In the genomic region with DNA sequence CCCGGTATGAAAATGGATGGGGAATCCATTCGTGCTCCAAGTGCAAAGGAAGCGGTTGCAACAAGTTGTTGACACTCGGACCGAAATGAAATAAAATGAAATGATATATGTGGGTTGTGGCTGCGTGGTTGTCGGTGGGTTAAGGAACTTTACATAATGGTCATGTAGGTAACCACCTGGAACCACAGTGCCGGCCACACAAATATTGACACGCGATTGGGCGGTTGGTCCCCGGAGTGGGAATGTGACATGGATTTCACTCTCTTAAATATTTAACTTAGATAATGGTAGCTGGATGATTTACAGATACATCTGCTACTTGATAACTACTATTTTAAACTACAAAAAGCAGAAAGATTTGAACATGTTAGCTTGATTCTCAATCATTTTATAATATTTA, we compare ENCODE assay signal across 2 fruit fly cellular contexts.
TF ChIP-seq lines count a peak whose summit lies in the region.

No protein-coding gene starts in this region.

TF ChIP-seq in whole organism, embryonic, 481 proteins besides CTCF, POLR2A, EP300 and RAD21 (continued from another document and continues in another):
- peak; percentile 4 for TF ChIP-seq NC2β (GFP tag; optimal IDR thresholded peaks at IDR 0.05; lab: Kevin White, UChicago)
- peak; percentile 46 for TF ChIP-seq wek (GFP tag; optimal IDR thresholded peaks at IDR 0.05; lab: Kevin White, UChicago)
- no peak for TF ChIP-seq CG4424 (GFP tag; optimal IDR thresholded peaks at IDR 0.05; lab: Kevin White, UChicago)
- no peak for TF ChIP-seq bowl (GFP tag; IDR thresholded peaks at IDR 0.05; lab: Robert Waterston, UW)
- TF ChIP-seq sim (GFP tag; IDR thresholded peaks at IDR 0.05; lab: Robert Waterston, UW) = no peak
- TF ChIP-seq Kr (GFP tag; optimal IDR thresholded peaks at IDR 0.05; lab: Kevin White, UChicago) = peak; percentile 72
- TF ChIP-seq CG17361 (GFP tag; IDR thresholded peaks at IDR 0.05; lab: Robert Waterston, UW) = no peak
- no peak for TF ChIP-seq CG12942 (GFP tag; optimal IDR thresholded peaks at IDR 0.05; lab: Kevin White, UChicago)
- no peak for TF ChIP-seq Myb (GFP tag; optimal IDR thresholded peaks at IDR 0.05; lab: Kevin White, UChicago)
- TF ChIP-seq Trl (optimal IDR thresholded peaks at IDR 0.05; lab: Kevin White, UChicago) = no peak
- TF ChIP-seq Trl (GFP tag; optimal IDR thresholded peaks at IDR 0.05; lab: Kevin White, UChicago) = no peak
- no peak for TF ChIP-seq CG8089 (GFP tag; optimal IDR thresholded peaks at IDR 0.05; lab: Kevin White, UChicago)
- no peak for TF ChIP-seq insv (GFP tag; optimal IDR thresholded peaks at IDR 0.05; lab: Kevin White, UChicago)
- peak; percentile 72 for TF ChIP-seq CG6813 (GFP tag; optimal IDR thresholded peaks at IDR 0.05; lab: Kevin White, UChicago)
- no peak for TF ChIP-seq CG4617 (GFP tag; optimal IDR thresholded peaks at IDR 0.05; lab: Kevin White, UChicago; ENCODE audit: borderline replicate concordance)
- TF ChIP-seq Side (GFP tag; optimal IDR thresholded peaks at IDR 0.05; lab: Kevin White, UChicago) = peak; percentile 21
- TF ChIP-seq CG3726 (GFP tag; IDR thresholded peaks at IDR 0.05; lab: Robert Waterston, UW) = no peak
- TF ChIP-seq NfI (GFP tag; optimal IDR thresholded peaks at IDR 0.05; lab: Kevin White, UChicago) = no peak
- TF ChIP-seq Gug (GFP tag; IDR thresholded peaks at IDR 0.05; lab: Robert Waterston, UW) = no peak
- peak; percentile 68; the same call in 2 of the 3 replicates for TF ChIP-seq ci (GFP tag; IDR thresholded peaks at IDR 0.05; lab: Robert Waterston, UW)
- no peak for TF ChIP-seq hb (GFP tag; IDR thresholded peaks at IDR 0.05; lab: Robert Waterston, UW; ENCODE audit: partially characterized antibody)
- no peak for TF ChIP-seq BtbVII (GFP tag; optimal IDR thresholded peaks at IDR 0.05; lab: Kevin White, UChicago)
- TF ChIP-seq caup (GFP tag; optimal IDR thresholded peaks at IDR 0.05; lab: Kevin White, UChicago; ENCODE audit: severe bottlenecking) = no peak
- no peak for TF ChIP-seq ro (GFP tag; IDR thresholded peaks at IDR 0.05; lab: Robert Waterston, UW)
- no peak for TF ChIP-seq Drgx (GFP tag; IDR thresholded peaks at IDR 0.05; lab: Robert Waterston, UW)
- peak; percentile 40 for TF ChIP-seq CG1603 (tag; optimal IDR thresholded peaks at IDR 0.05; lab: Kevin White, UChicago)
- peak; percentile 18; the same call in 1 of the 2 replicates for TF ChIP-seq vvl (GFP tag; IDR thresholded peaks at IDR 0.05; lab: Robert Waterston, UW)
- TF ChIP-seq CG16815 (GFP tag; optimal IDR thresholded peaks at IDR 0.05; lab: Kevin White, UChicago) = no peak
- TF ChIP-seq sqz (GFP tag; optimal IDR thresholded peaks at IDR 0.05; lab: Kevin White, UChicago) = peak; percentile 34
- TF ChIP-seq PHDP (tag; optimal IDR thresholded peaks at IDR 0.05; lab: Kevin White, UChicago) = no peak
- no peak for TF ChIP-seq Dbx (GFP tag; IDR thresholded peaks at IDR 0.05; lab: Robert Waterston, UW)
- peak; percentile 75 for TF ChIP-seq Med (GFP tag; lab: Kevin White, UChicago)
- TF ChIP-seq tap (tag; optimal IDR thresholded peaks at IDR 0.05; lab: Kevin White, UChicago) = peak; percentile 19
- 0 out of 2 replicates have a peak, but pooled peaks have one; percentile 4 for TF ChIP-seq H2.0 (GFP tag; IDR thresholded peaks at IDR 0.05; lab: Robert Waterston, UW)
- TF ChIP-seq Ets97D (GFP tag; optimal IDR thresholded peaks at IDR 0.05; lab: Kevin White, UChicago) = no peak
- no peak for TF ChIP-seq oc (tag; optimal IDR thresholded peaks at IDR 0.05; lab: Kevin White, UChicago)
- TF ChIP-seq CG4360 (GFP tag; IDR thresholded peaks at IDR 0.05; lab: Robert Waterston, UW) = peak; percentile 43; the same call in 1 of the 2 replicates
- no peak for TF ChIP-seq ham (GFP tag; IDR thresholded peaks at IDR 0.05; lab: Robert Waterston, UW)
- TF ChIP-seq Tbp (GFP tag; optimal IDR thresholded peaks at IDR 0.05; lab: Kevin White, UChicago) = no peak
- TF ChIP-seq gcm (GFP tag; optimal IDR thresholded peaks at IDR 0.05; lab: Kevin White, UChicago) = peak; percentile 8
- TF ChIP-seq tup (GFP tag; optimal IDR thresholded peaks at IDR 0.05; lab: Kevin White, UChicago) = no peak
- TF ChIP-seq phol (tag; optimal IDR thresholded peaks at IDR 0.05; lab: Kevin White, UChicago) = no peak
- no peak for TF ChIP-seq CG10147 (GFP tag; optimal IDR thresholded peaks at IDR 0.05; lab: Kevin White, UChicago)
- peak; percentile 17 for TF ChIP-seq CG11504 (tag; optimal IDR thresholded peaks at IDR 0.05; lab: Kevin White, UChicago)
- TF ChIP-seq slou (GFP tag; optimal IDR thresholded peaks at IDR 0.05; lab: Kevin White, UChicago) = no peak
- no peak for TF ChIP-seq zf30C (GFP tag; optimal IDR thresholded peaks at IDR 0.05; lab: Kevin White, UChicago)
- no peak for TF ChIP-seq Elba2 (GFP tag; optimal IDR thresholded peaks at IDR 0.05; lab: Kevin White, UChicago)
- peak; percentile 8 for TF ChIP-seq Spps (tag; optimal IDR thresholded peaks at IDR 0.05; lab: Kevin White, UChicago)
- no peak for TF ChIP-seq Hey (tag; optimal IDR thresholded peaks at IDR 0.05; lab: Kevin White, UChicago)
- TF ChIP-seq TFAM (GFP tag; optimal IDR thresholded peaks at IDR 0.05; lab: Kevin White, UChicago) = no peak
- peak; percentile 55; the same call in 2 of the 3 replicates for TF ChIP-seq zfh1 (GFP tag; IDR thresholded peaks at IDR 0.05; lab: Robert Waterston, UW)
- TF ChIP-seq Asciz (GFP tag; optimal IDR thresholded peaks at IDR 0.05; lab: Kevin White, UChicago) = no peak
- TF ChIP-seq Optix (GFP tag; IDR thresholded peaks at IDR 0.05; lab: Robert Waterston, UW) = no peak
- TF ChIP-seq sisA (GFP tag; IDR thresholded peaks at IDR 0.05; lab: Robert Waterston, UW) = no peak
- no peak for TF ChIP-seq CG8765 (GFP tag; IDR thresholded peaks at IDR 0.05; lab: Robert Waterston, UW)
- TF ChIP-seq CG11085 (GFP tag; IDR thresholded peaks at IDR 0.05; lab: Robert Waterston, UW) = no peak
- TF ChIP-seq Hr78 (GFP tag; optimal IDR thresholded peaks at IDR 0.05; lab: Kevin White, UChicago) = no peak
- no peak for TF ChIP-seq Usf (GFP tag; optimal IDR thresholded peaks at IDR 0.05; lab: Kevin White, UChicago)
- TF ChIP-seq her (GFP tag; optimal IDR thresholded peaks at IDR 0.05; lab: Kevin White, UChicago) = no peak
- no peak for TF ChIP-seq inv (GFP tag; IDR thresholded peaks at IDR 0.05; lab: Robert Waterston, UW; ENCODE audit: partially characterized antibody)
- TF ChIP-seq tin (GFP tag; optimal IDR thresholded peaks at IDR 0.05; lab: Kevin White, UChicago) = no peak
- no peak for TF ChIP-seq MBD-R2 (GFP tag; IDR thresholded peaks at IDR 0.05; lab: Robert Waterston, UW)
- peak; percentile 36 for TF ChIP-seq CG4707 (GFP tag; optimal IDR thresholded peaks at IDR 0.05; lab: Kevin White, UChicago)
- peak; percentile 52 for TF ChIP-seq twi (tag; optimal IDR thresholded peaks at IDR 0.05; lab: Kevin White, UChicago)
- peak; percentile 47 for TF ChIP-seq fd102C (GFP tag; optimal IDR thresholded peaks at IDR 0.05; lab: Kevin White, UChicago)
- TF ChIP-seq CG3281 (GFP tag; optimal IDR thresholded peaks at IDR 0.05; lab: Kevin White, UChicago) = no peak

TF ChIP-seq in whole organism, prepupa, 60 proteins besides CTCF, POLR2A, EP300 and RAD21 (continued from another document):
- TF ChIP-seq achi (GFP tag; optimal IDR thresholded peaks at IDR 0.05; lab: Kevin White, UChicago) = no peak
- peak; percentile 84 for TF ChIP-seq fkh (GFP tag; optimal IDR thresholded peaks at IDR 0.05; lab: Kevin White, UChicago)
- TF ChIP-seq eg (GFP tag; IDR thresholded peaks at IDR 0.05; lab: Robert Waterston, UW) = peak; percentile 14; the same call in 1 of the 3 replicates
- TF ChIP-seq lz (GFP tag; optimal IDR thresholded peaks at IDR 0.05; lab: Kevin White, UChicago) = no peak
- no peak for TF ChIP-seq CG6163 (GFP tag; IDR thresholded peaks at IDR 0.05; lab: Robert Waterston, UW)
- no peak for TF ChIP-seq CG10669 (GFP tag; optimal IDR thresholded peaks at IDR 0.05; lab: Kevin White, UChicago)
- TF ChIP-seq fd59A (GFP tag; optimal IDR thresholded peaks at IDR 0.05; lab: Kevin White, UChicago) = no peak
- no peak for TF ChIP-seq CG8632 (GFP tag; optimal IDR thresholded peaks at IDR 0.05; lab: Kevin White, UChicago)
- no peak for TF ChIP-seq salr (GFP tag; optimal IDR thresholded peaks at IDR 0.05; lab: Kevin White, UChicago)
- no peak for TF ChIP-seq CG11762 (GFP tag; optimal IDR thresholded peaks at IDR 0.05; lab: Kevin White, UChicago; ENCODE audit: insufficient read depth)
- TF ChIP-seq Hr4 (GFP tag; optimal IDR thresholded peaks at IDR 0.05; lab: Kevin White, UChicago) = no peak
- peak; percentile 21 to 39 for TF ChIP-seq ss (GFP tag; optimal IDR thresholded peaks at IDR 0.05; lab: Kevin White, UChicago)
- peak; percentile 59 for TF ChIP-seq CG6854 (GFP tag; optimal IDR thresholded peaks at IDR 0.05; lab: Kevin White, UChicago)
- no peak for TF ChIP-seq Sox14 (GFP tag; optimal IDR thresholded peaks at IDR 0.05; lab: Kevin White, UChicago)
- TF ChIP-seq CG32006 (GFP tag; optimal IDR thresholded peaks at IDR 0.05; lab: Kevin White, UChicago) = no peak
- no peak for TF ChIP-seq Ets96B (tag; optimal IDR thresholded peaks at IDR 0.05; lab: Kevin White, UChicago)
- no peak for TF ChIP-seq Eip75B (GFP tag; optimal IDR thresholded peaks at IDR 0.05; lab: Kevin White, UChicago)
- no peak for TF ChIP-seq acj6 (GFP tag; optimal IDR thresholded peaks at IDR 0.05; lab: Kevin White, UChicago)
- no peak for TF ChIP-seq dsx (GFP tag; optimal IDR thresholded peaks at IDR 0.05; lab: Kevin White, UChicago; ENCODE audit: poor library complexity, severe bottlenecking)
- peak; percentile 56 for TF ChIP-seq Eip78C (GFP tag; lab: Kevin White, UChicago)
- no peak for TF ChIP-seq CG34406 (GFP tag; optimal IDR thresholded peaks at IDR 0.05; lab: Kevin White, UChicago)
- no peak for TF ChIP-seq Met (GFP tag; optimal IDR thresholded peaks at IDR 0.05; lab: Kevin White, UChicago)
- no peak for TF ChIP-seq Eip93F (GFP tag; optimal IDR thresholded peaks at IDR 0.05; lab: Kevin White, UChicago)
- no peak for TF ChIP-seq cyc (GFP tag; optimal IDR thresholded peaks at IDR 0.05; lab: Kevin White, UChicago)
- TF ChIP-seq pdm3 (GFP tag; optimal IDR thresholded peaks at IDR 0.05; lab: Kevin White, UChicago) = no peak
- no peak for TF ChIP-seq CG7368 (GFP tag; optimal IDR thresholded peaks at IDR 0.05; lab: Kevin White, UChicago)
- peak; percentile 28 for TF ChIP-seq vri (GFP tag; optimal IDR thresholded peaks at IDR 0.05; lab: Kevin White, UChicago)
- TF ChIP-seq Ets21C (GFP tag; optimal IDR thresholded peaks at IDR 0.05; lab: Kevin White, UChicago) = no peak
- TF ChIP-seq OdsH (GFP tag; optimal IDR thresholded peaks at IDR 0.05; lab: Kevin White, UChicago) = no peak
- no peak for TF ChIP-seq CG6276 (GFP tag; optimal IDR thresholded peaks at IDR 0.05; lab: Kevin White, UChicago)
- no peak for TF ChIP-seq CG8119 (GFP tag; IDR thresholded peaks at IDR 0.05; lab: Robert Waterston, UW)
- peak; percentile 19 for TF ChIP-seq CG3919 (GFP tag; optimal IDR thresholded peaks at IDR 0.05; lab: Kevin White, UChicago)
- TF ChIP-seq topi (GFP tag; optimal IDR thresholded peaks at IDR 0.05; lab: Kevin White, UChicago) = no peak
- no peak for TF ChIP-seq CG6792 (GFP tag; optimal IDR thresholded peaks at IDR 0.05; lab: Kevin White, UChicago)
- TF ChIP-seq esn (GFP tag; optimal IDR thresholded peaks at IDR 0.05; lab: Kevin White, UChicago) = peak; percentile 17
- TF ChIP-seq Lpt (GFP tag; optimal IDR thresholded peaks at IDR 0.05; lab: Kevin White, UChicago) = no peak
